Worm (Caenorhabditis elegans): Measurements from ENCODE around the gene abi-1.

DNA sequence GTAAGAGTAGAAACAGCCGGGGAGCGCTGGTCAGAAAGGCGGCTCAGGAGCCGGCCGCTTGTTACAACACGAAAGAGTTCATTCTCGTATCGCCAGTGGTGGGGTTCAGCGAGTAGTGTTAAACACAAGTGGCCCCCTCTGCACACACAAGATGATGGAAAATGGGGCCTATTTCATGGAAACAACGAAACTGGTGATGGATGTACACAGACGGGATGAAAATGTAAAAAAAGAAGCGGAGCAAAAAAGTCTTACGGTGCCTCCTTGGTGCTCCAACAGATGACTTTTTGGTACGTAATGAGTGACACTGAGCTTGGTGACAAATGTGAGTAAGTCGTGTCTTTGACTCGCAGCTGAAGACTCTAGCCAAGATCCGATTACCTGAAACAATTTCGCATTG is 15.5 kb upstream of the abi-1 start:
- TF ChIP-seq nhr-77 (tag; optimal IDR thresholded peaks at IDR 0.05) = no peak
- TF ChIP-seq pha-4 (tag; optimal IDR thresholded peaks at IDR 0.05) = no peak
- no peak for TF ChIP-seq elt-1 (tag; optimal IDR thresholded peaks at IDR 0.05)
- TF ChIP-seq nhr-11 (tag; optimal IDR thresholded peaks at IDR 0.05) = no peak
- no peak for TF ChIP-seq mdl-1 (tag; optimal IDR thresholded peaks at IDR 0.05)
- no peak for TF ChIP-seq zag-1 (tag; optimal IDR thresholded peaks at IDR 0.05)
- no peak for TF ChIP-seq snpc-4 (tag; optimal IDR thresholded peaks at IDR 0.05)

All from whole organism, L3 larva.